Fruit fly (Drosophila melanogaster) S2 (cell line): ENCODE results near the gene CG4953.

ENCODE experiments used
- CG8478 ChIP-seq: fragments of >200 bp; optimal IDR thresholded peaks from 2 replicates; lab custom pipeline; 2018
- CTCF ChIP-seq, 2 experiments: fragments of >200 bp; optimal IDR thresholded peaks; 2 replicates each; lab custom pipeline; 2018

Gene CG4953

dm6 chr2L:10269854-10270253 lies 3.4 kb downstream of the CG4953 start, which contains the start of gene Mulk:
Gene Mulk, plus strand, starts transcription at chr2L:10270051.
- TF ChIP-seq CTCF (optimal IDR thresholded peaks at IDR 0.05; lab: Kevin White, UChicago), result no peak
- TF ChIP-seq CG8478 (lab: Kevin White, UChicago), result no peak

dm6 chr2L:10272224-10272623 lies 5.7 kb downstream of the CG4953 start, which contains the start of gene trk:
Gene trk, minus strand, starts transcription at chr2L:10272324.
- TF ChIP-seq CTCF (optimal IDR thresholded peaks at IDR 0.05; lab: Kevin White, UChicago), result no peak
- TF ChIP-seq CG8478 (lab: Kevin White, UChicago), result no peak

dm6 chr2L:10276436-10276835 lies 9.9 kb downstream of the CG4953 start:
- TF ChIP-seq CG8478 (lab: Kevin White, UChicago) (no peak), CTCF (optimal IDR thresholded peaks at IDR 0.05; lab: Kevin White, UChicago) (no peak)

- no peak for TF ChIP-seq CTCF (optimal IDR thresholded peaks at IDR 0.05; lab: Kevin White, UChicago)
- TF ChIP-seq CG8478 (lab: Kevin White, UChicago), result no peak
These were observed 10.3 kb downstream of the CG4953 start for dm6 chr2L:10276846-10277245.

dm6 chr2L:10277362-10277761 lies 10.9 kb downstream of the CG4953 start:
- TF ChIP-seq CTCF (optimal IDR thresholded peaks at IDR 0.05; lab: Kevin White, UChicago), result peak in 1 of 2 experiments; percentile 9
- no peak for TF ChIP-seq CG8478 (lab: Kevin White, UChicago)

- TF ChIP-seq CTCF (optimal IDR thresholded peaks at IDR 0.05; lab: Kevin White, UChicago), result peak in 1 of 2 experiments; percentile 21
- no peak for TF ChIP-seq CG8478 (lab: Kevin White, UChicago)
These were observed 12.2 kb downstream of the CG4953 start, which contains the start of gene Utx for dm6 chr2L:10278658-10279057. Gene Utx, minus strand, starts transcription at chr2L:10278811.

dm6 chr2L:10280772-10281171 lies 14.3 kb downstream of the CG4953 start, which contains the start of gene CG34043:
Gene CG34043, minus strand, starts transcription at chr2L:10280872.
- TF ChIP-seq CTCF (optimal IDR thresholded peaks at IDR 0.05; lab: Kevin White, UChicago), result no peak

dm6 chr2L:10291276-10291675 lies 24.8 kb downstream of the CG4953 start:
- TF ChIP-seq CTCF (optimal IDR thresholded peaks at IDR 0.05; lab: Kevin White, UChicago) (no peak), CG8478 (lab: Kevin White, UChicago) (no peak)

dm6 chr2L:10292066-10292560 lies 25.6 kb downstream of the CG4953 start, which contains the start of gene Ufd4:
Gene Ufd4, minus strand, starts transcription at chr2L:10292365.
- TF ChIP-seq CG8478 (lab: Kevin White, UChicago) (no peak), CTCF (optimal IDR thresholded peaks at IDR 0.05; lab: Kevin White, UChicago) (no peak)

dm6 chr2L:10294798-10295669 lies 28.5 kb downstream of the CG4953 start, which contains the start of gene Hand:
Gene Hand, minus strand, starts transcription at chr2L:10295385.
- TF ChIP-seq CG8478 (lab: Kevin White, UChicago) (no peak), CTCF (optimal IDR thresholded peaks at IDR 0.05; lab: Kevin White, UChicago) (no peak)

dm6 chr2L:10298306-10298705 lies 31.8 kb downstream of the CG4953 start:
- TF ChIP-seq CG8478 (lab: Kevin White, UChicago) (no peak), CTCF (optimal IDR thresholded peaks at IDR 0.05; lab: Kevin White, UChicago) (peak; percentile 19 to 40)

dm6 chr2L:10299077-10299809 lies 32.7 kb downstream of the CG4953 start:
- no peak for TF ChIP-seq CTCF (optimal IDR thresholded peaks at IDR 0.05; lab: Kevin White, UChicago)
- TF ChIP-seq CG8478 (lab: Kevin White, UChicago), result no peak

dm6 chr2L:10299810-10300147 lies 33.3 kb downstream of the CG4953 start, which contains the start of gene CYLD:
Gene CYLD, minus strand, starts transcription at chr2L:10299847.
- no peak for TF ChIP-seq CTCF (optimal IDR thresholded peaks at IDR 0.05; lab: Kevin White, UChicago)
- TF ChIP-seq CG8478 (lab: Kevin White, UChicago), result no peak

- TF ChIP-seq CTCF (optimal IDR thresholded peaks at IDR 0.05; lab: Kevin White, UChicago), result no peak
These were observed 35.4 kb downstream of the CG4953 start, which contains the start of gene CG13138 for dm6 chr2L:10301918-10302317. Gene CG13138, minus strand, starts transcription at chr2L:10302018.

dm6 chr2L:10303786-10304185 lies 37.3 kb downstream of the CG4953 start, which contains the start of gene nmd:
Gene nmd, minus strand, starts transcription at chr2L:10303947.
- TF ChIP-seq CTCF (optimal IDR thresholded peaks at IDR 0.05; lab: Kevin White, UChicago) (peak in 1 of 2 experiments; percentile 48), CG8478 (lab: Kevin White, UChicago) (no peak)
